Worm (Caenorhabditis elegans) whole organism, L2 larva: Measurements from ENCODE around the gene C10E2.1.

Experiments
- blmp-1 ChIP-seq: sonication (generic microtip); optimal IDR thresholded peaks from 2 replicates; lab custom pipeline; 2017; ENCODE audit warnings: missing genetic modification characterization, mild to moderate bottlenecking, missing compliant biosample characterization, antibody characterized with exemption, moderate library complexity; ENCODE audit not compliant: insufficient read depth
- ceh-16 ChIP-seq: fragments of 150-350 bp; optimal IDR thresholded peaks from 2 replicates; lab custom pipeline; 2014; ENCODE audit warnings: missing biosample characterization, missing genetic modification characterization
- egl-27 ChIP-seq: sonication (generic microtip); optimal IDR thresholded peaks from 3 replicates; lab custom pipeline; 2017; ENCODE audit warnings: missing biosample characterization, missing genetic modification reagents, missing genetic modification characterization
- elt-3 ChIP-seq: sonication (generic microtip); optimal IDR thresholded peaks from 2 replicates; lab custom pipeline; 2017; ENCODE audit warnings: missing biosample characterization, missing genetic modification characterization
- fos-1 ChIP-seq: fragments of 150-350 bp; optimal IDR thresholded peaks from 2 replicates; lab custom pipeline; 2014; ENCODE audit warnings: missing biosample characterization, missing genetic modification characterization
- lin-13 ChIP-seq: fragments of 150-350 bp; optimal IDR thresholded peaks from 2 replicates; lab custom pipeline; 2014; ENCODE audit warnings: missing biosample characterization, missing genetic modification reagents, missing genetic modification characterization
- lin-39 ChIP-seq: fragments of 150-350 bp; optimal IDR thresholded peaks from 2 replicates; lab custom pipeline; 2014; ENCODE audit warnings: missing biosample characterization, missing genetic modification reagents, missing genetic modification characterization
- lsy-2 ChIP-seq, 2 experiments: fragments of 150-350 bp in 1 of 2; sonication (generic microtip) in 1 of 2; optimal IDR thresholded peaks; 2 replicates each; lab custom pipeline; 2014 to 2017; ENCODE audit warnings: missing biosample characterization in 2 of 2, missing genetic modification characterization in 2 of 2
- nhr-77 ChIP-seq: fragments of 150-350 bp; optimal IDR thresholded peaks from 2 replicates; lab custom pipeline; 2014; ENCODE audit warnings: missing biosample characterization, missing genetic modification characterization
- skn-1 ChIP-seq: sonication (generic microtip); optimal IDR thresholded peaks from 2 replicates; lab custom pipeline; 2017; ENCODE audit warnings: missing biosample characterization, missing genetic modification characterization
- unc-62 ChIP-seq: fragments of 150-350 bp; optimal IDR thresholded peaks from 2 replicates; lab custom pipeline; 2014; ENCODE audit warnings: missing biosample characterization, missing genetic modification reagents, missing genetic modification characterization
- ztf-11 ChIP-seq: sonication (generic microtip); optimal IDR thresholded peaks from 2 replicates; lab custom pipeline; 2017; ENCODE audit warnings: missing biosample characterization, missing genetic modification characterization

DNA sequence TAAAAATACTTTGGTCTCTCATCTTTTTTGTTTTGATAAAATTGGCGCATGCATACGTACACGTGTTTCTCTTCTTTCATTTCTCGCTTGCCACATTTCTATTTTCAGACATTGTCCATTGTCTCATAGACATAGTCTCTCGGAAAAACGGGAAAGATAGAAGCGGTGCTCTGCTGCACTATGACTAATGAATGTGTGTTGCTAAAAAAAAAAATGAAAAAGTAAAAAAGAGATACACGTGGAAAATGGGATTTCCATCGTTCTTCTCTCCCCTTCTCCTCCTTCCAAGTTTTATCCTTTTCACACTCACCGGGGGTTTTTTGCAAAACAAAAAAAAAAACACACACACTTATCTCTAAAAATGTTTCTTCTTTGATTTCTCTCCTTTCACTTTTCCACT lies 27.7 kb upstream of the C10E2.1 start:
- no peak for TF ChIP-seq lin-13 (GFP tag; lab: Kevin White, UChicago)
- TF ChIP-seq blmp-1 (tag; lab: Kevin White, UChicago) = no peak
- TF ChIP-seq skn-1 (tag; lab: Kevin White, UChicago) = no peak
- no peak for TF ChIP-seq elt-3 (tag; lab: Kevin White, UChicago)
- no peak for TF ChIP-seq nhr-77
- TF ChIP-seq unc-62 (GFP tag; lab: Kevin White, UChicago) = no peak
- TF ChIP-seq egl-27 (tag; lab: Kevin White, UChicago) = no peak
- TF ChIP-seq ceh-16 (tag; lab: Kevin White, UChicago) = no peak
- TF ChIP-seq lin-39 (tag; lab: Kevin White, UChicago) = no peak
- no peak for TF ChIP-seq fos-1 (tag; lab: Kevin White, UChicago)
- TF ChIP-seq lsy-2 (tag; optimal IDR thresholded peaks at IDR 0.05; lab: Kevin White, UChicago) = no peak
- no peak for TF ChIP-seq ztf-11 (tag; lab: Kevin White, UChicago)
